In genomic region chrV:15880705-15881104, ce11 we compare ENCODE assay signal across 4 worm cellular contexts.
TF ChIP-seq lines count a peak whose summit lies in the region.

No protein-coding gene starts in this region.

TF ChIP-seq in whole organism, L1 larva, 84 proteins besides CTCF, POLR2A, EP300 and RAD21 (continued from another document and continues in another):
- TF ChIP-seq nhr-237 (tag; optimal IDR thresholded peaks at IDR 0.05; lab: Kevin White, UChicago): peak; percentile 71
- no peak for TF ChIP-seq ztf-4 (tag; optimal IDR thresholded peaks at IDR 0.05; lab: Kevin White, UChicago)
- peak; percentile 87 for TF ChIP-seq nhr-85 (tag; lab: Kevin White, UChicago)
- no peak for TF ChIP-seq xbp-1 (tag; optimal IDR thresholded peaks at IDR 0.05; lab: Kevin White, UChicago)
- TF ChIP-seq aha-1 (tag; optimal IDR thresholded peaks at IDR 0.05; lab: Kevin White, UChicago): no peak
- no peak for TF ChIP-seq pqm-1 (tag; optimal IDR thresholded peaks at IDR 0.05; lab: Kevin White, UChicago)
- no peak for TF ChIP-seq grh-1 (GFP tag; IDR thresholded peaks at IDR 0.05; lab: Robert Waterston, UW)
- TF ChIP-seq hlh-17 (GFP tag; optimal IDR thresholded peaks at IDR 0.05; lab: Kevin White, UChicago; ENCODE audit: borderline replicate concordance): no peak
- TF ChIP-seq nhr-76 (tag; optimal IDR thresholded peaks at IDR 0.05; lab: Kevin White, UChicago): no peak
- peak in 1 of 2 experiments; percentile 20 for TF ChIP-seq egl-27 (tag; optimal IDR thresholded peaks at IDR 0.05; lab: Kevin White, UChicago)
- TF ChIP-seq efl-1 (optimal IDR thresholded peaks at IDR 0.05; lab: Kevin White, UChicago): peak; percentile 10 to 40
- no peak for TF ChIP-seq efl-1 (GFP tag; optimal IDR thresholded peaks at IDR 0.05 in 1 of 2; lab: Kevin White, UChicago)
- peak in 1 of 2 experiments; percentile 20 for TF ChIP-seq mdl-1 (tag; optimal IDR thresholded peaks at IDR 0.05; lab: Kevin White, UChicago)
- peak; percentile 43 for TF ChIP-seq nhr-19 (GFP tag; conservative IDR thresholded peaks at IDR 0.05; lab: Robert Waterston, UW)
- TF ChIP-seq mep-1 (tag; optimal IDR thresholded peaks at IDR 0.05; lab: Kevin White, UChicago): peak; percentile 46
- peak; percentile 100 for TF ChIP-seq skn-1 (tag; optimal IDR thresholded peaks at IDR 0.05; lab: Kevin White, UChicago)
- TF ChIP-seq vab-15 (tag; optimal IDR thresholded peaks at IDR 0.05; lab: Kevin White, UChicago): no peak
- no peak for TF ChIP-seq ztf-11 (tag; optimal IDR thresholded peaks at IDR 0.05; lab: Kevin White, UChicago)
- TF ChIP-seq dpl-1 (GFP tag; optimal IDR thresholded peaks at IDR 0.05; lab: Kevin White, UChicago): peak; percentile 3 to 20 (median 9)
- TF ChIP-seq tlp-1 (tag; optimal IDR thresholded peaks at IDR 0.05; lab: Kevin White, UChicago): no peak
- TF ChIP-seq alr-1 (tag; optimal IDR thresholded peaks at IDR 0.05; lab: Kevin White, UChicago; ENCODE audit: borderline replicate concordance): no peak
- TF ChIP-seq blmp-1 (tag; optimal IDR thresholded peaks at IDR 0.05; lab: Kevin White, UChicago): peak; percentile 31
- no peak for TF ChIP-seq ces-1 (GFP tag; optimal IDR thresholded peaks at IDR 0.05; lab: Kevin White, UChicago)
- no peak for TF ChIP-seq ama-1 (optimal IDR thresholded peaks at IDR 0.05; lab: Kevin White, UChicago)
- TF ChIP-seq sup-37 (GFP tag; optimal IDR thresholded peaks at IDR 0.05; lab: Kevin White, UChicago): no peak
- no peak for TF ChIP-seq fkh-8 (tag; optimal IDR thresholded peaks at IDR 0.05; lab: Kevin White, UChicago)
- no peak for TF ChIP-seq snpc-4 (tag; optimal IDR thresholded peaks at IDR 0.05; lab: Kevin White, UChicago)
- no peak for TF ChIP-seq lin-15B (tag; optimal IDR thresholded peaks at IDR 0.05; lab: Kevin White, UChicago)
- no peak for TF ChIP-seq unc-62 (GFP tag; optimal IDR thresholded peaks at IDR 0.05; lab: Kevin White, UChicago)
- no peak for TF ChIP-seq sptf-1 (tag; optimal IDR thresholded peaks at IDR 0.05; lab: Kevin White, UChicago)
- TF ChIP-seq nhr-84 (tag; optimal IDR thresholded peaks at IDR 0.05; lab: Kevin White, UChicago): no peak
- TF ChIP-seq nhr-11 (tag; optimal IDR thresholded peaks at IDR 0.05; lab: Kevin White, UChicago): peak; percentile 53
- no peak for TF ChIP-seq egl-13 (tag; optimal IDR thresholded peaks at IDR 0.05; lab: Kevin White, UChicago)
- TF ChIP-seq swsn-7 (tag; optimal IDR thresholded peaks at IDR 0.05; lab: Kevin White, UChicago): peak; percentile 17

TF ChIP-seq in whole organism, L2 larva, 48 proteins besides CTCF, POLR2A, EP300 and RAD21 (continued from another document):
- peak; percentile 5 for TF ChIP-seq blmp-1 (tag; optimal IDR thresholded peaks at IDR 0.05; lab: Kevin White, UChicago; ENCODE audit: insufficient read depth)
- TF ChIP-seq F13H6.1 (tag; optimal IDR thresholded peaks at IDR 0.05; lab: Kevin White, UChicago): peak; percentile 57
- peak; percentile 94 for TF ChIP-seq nhr-129 (tag; optimal IDR thresholded peaks at IDR 0.05; lab: Kevin White, UChicago)
- TF ChIP-seq dmd-4 (tag; optimal IDR thresholded peaks at IDR 0.05; lab: Kevin White, UChicago): no peak
- TF ChIP-seq fos-1 (tag; optimal IDR thresholded peaks at IDR 0.05; lab: Kevin White, UChicago): peak; percentile 85
- peak; percentile 54 for TF ChIP-seq sma-3 (GFP tag; optimal IDR thresholded peaks at IDR 0.05; lab: Kevin White, UChicago)
- TF ChIP-seq lsy-2 (tag; optimal IDR thresholded peaks at IDR 0.05; lab: Kevin White, UChicago): peak in 1 of 2 experiments; percentile 9
- TF ChIP-seq sma-9 (GFP tag; optimal IDR thresholded peaks at IDR 0.05; lab: Kevin White, UChicago): peak; percentile 10
- TF ChIP-seq sma-9 (tag; optimal IDR thresholded peaks at IDR 0.05; lab: Kevin White, UChicago): no peak

TF ChIP-seq in whole organism, L3 larva, 47 proteins besides CTCF, POLR2A, EP300 and RAD21 (continued from another document):
- TF ChIP-seq hmg-11 (tag; optimal IDR thresholded peaks at IDR 0.05; lab: Kevin White, UChicago) (peak; percentile 34), ama-1 (optimal IDR thresholded peaks at IDR 0.05; lab: Kevin White, UChicago) (no peak), pha-4 (tag; optimal IDR thresholded peaks at IDR 0.05; lab: Kevin White, UChicago) (peak; percentile 84), elt-2 (tag; optimal IDR thresholded peaks at IDR 0.05; lab: Kevin White, UChicago) (peak; percentile 76), skn-1 (tag; optimal IDR thresholded peaks at IDR 0.05; lab: Kevin White, UChicago) (peak; percentile 97), egl-27 (tag; optimal IDR thresholded peaks at IDR 0.05; lab: Kevin White, UChicago) (peak; percentile 63), ceh-28 (tag; optimal IDR thresholded peaks at IDR 0.05; lab: Kevin White, UChicago) (peak; percentile 68), fos-1 (tag; optimal IDR thresholded peaks at IDR 0.05; lab: Kevin White, UChicago) (no peak), sea-2 (GFP tag; optimal IDR thresholded peaks at IDR 0.05; lab: Kevin White, UChicago) (no peak), nfya-1 (tag; optimal IDR thresholded peaks at IDR 0.05; lab: Kevin White, UChicago; ENCODE audit: insufficient read depth) (peak; percentile 18), nhr-25 (tag; optimal IDR thresholded peaks at IDR 0.05; lab: Kevin White, UChicago) (peak; percentile 36)

TF ChIP-seq in whole organism, L4 larva, 104 proteins besides CTCF, POLR2A, EP300 and RAD21 (continued from another document):
- TF ChIP-seq pqm-1 (tag; optimal IDR thresholded peaks at IDR 0.05; lab: Kevin White, UChicago) (peak; percentile 17), arid-1 (GFP tag; conservative IDR thresholded peaks at IDR 0.05; lab: Robert Waterston, UW) (no peak), ceh-44 (GFP tag; IDR thresholded peaks at IDR 0.05; lab: Robert Waterston, UW) (no peak), lin-29 (GFP tag; IDR thresholded peaks at IDR 0.05; lab: Robert Waterston, UW) (no peak), dve-1 (tag; optimal IDR thresholded peaks at IDR 0.05; lab: Kevin White, UChicago; ENCODE audit: insufficient read depth) (peak; percentile 69), hmg-1.1 (GFP tag; IDR thresholded peaks at IDR 0.05; lab: Robert Waterston, UW) (0 out of 2 replicates have a peak, but pooled peaks have one; percentile 22), egl-27 (tag; optimal IDR thresholded peaks at IDR 0.05; lab: Kevin White, UChicago) (no peak), ces-1 (GFP tag; optimal IDR thresholded peaks at IDR 0.05; lab: Kevin White, UChicago) (no peak), zag-1 (tag; optimal IDR thresholded peaks at IDR 0.05; lab: Kevin White, UChicago) (no peak), lsy-2 (tag; optimal IDR thresholded peaks at IDR 0.05; lab: Kevin White, UChicago) (peak; percentile 51 to 60), attf-4 (tag; optimal IDR thresholded peaks at IDR 0.05; lab: Kevin White, UChicago) (no peak), daf-16 (GFP tag; optimal IDR thresholded peaks at IDR 0.05; lab: Kevin White, UChicago) (no peak), daf-16 (tag; optimal IDR thresholded peaks at IDR 0.05; lab: Kevin White, UChicago) (peak; percentile 61), spr-3 (GFP tag; optimal IDR thresholded peaks at IDR 0.05; lab: Kevin White, UChicago) (no peak), snpc-4 (tag; optimal IDR thresholded peaks at IDR 0.05; lab: Kevin White, UChicago) (no peak), fkh-10 (GFP tag; optimal IDR thresholded peaks at IDR 0.05; lab: Kevin White, UChicago) (no peak), hlh-11 (tag; optimal IDR thresholded peaks at IDR 0.05; lab: Kevin White, UChicago) (peak; percentile 78), R02D3.7 (tag; optimal IDR thresholded peaks at IDR 0.05; lab: Kevin White, UChicago) (no peak), nhr-111 (GFP tag; optimal IDR thresholded peaks at IDR 0.05; lab: Kevin White, UChicago) (no peak), lin-38 (GFP tag; IDR thresholded peaks at IDR 0.05; lab: Robert Waterston, UW) (no peak), mep-1 (tag; optimal IDR thresholded peaks at IDR 0.05; lab: Kevin White, UChicago) (peak; percentile 50), F26F4.8 (GFP tag; conservative IDR thresholded peaks at IDR 0.05; lab: Robert Waterston, UW) (no peak), nhr-77 (tag; optimal IDR thresholded peaks at IDR 0.05; lab: Kevin White, UChicago) (peak; percentile 75), Y48G9A.11 (GFP tag; IDR thresholded peaks at IDR 0.05; lab: Robert Waterston, UW) (no peak), ceh-82 (tag; optimal IDR thresholded peaks at IDR 0.05; lab: Kevin White, UChicago) (no peak), nhr-102 (tag; optimal IDR thresholded peaks at IDR 0.05; lab: Kevin White, UChicago) (no peak), mdt-29 (GFP tag; IDR thresholded peaks at IDR 0.05; lab: Robert Waterston, UW) (no peak), ceh-20 (GFP tag; IDR thresholded peaks at IDR 0.05; lab: Robert Waterston, UW) (no peak), mxl-3 (GFP tag; optimal IDR thresholded peaks at IDR 0.05; lab: Kevin White, UChicago) (no peak), lim-7 (GFP tag; IDR thresholded peaks at IDR 0.05; lab: Robert Waterston, UW) (no peak), lin-15B (tag; optimal IDR thresholded peaks at IDR 0.05; lab: Kevin White, UChicago) (no peak), ztf-11 (tag; optimal IDR thresholded peaks at IDR 0.05; lab: Kevin White, UChicago) (no peak), ceh-62 (tag; optimal IDR thresholded peaks at IDR 0.05; lab: Kevin White, UChicago) (no peak), aly-2 (tag; optimal IDR thresholded peaks at IDR 0.05; lab: Kevin White, UChicago) (no peak), lin-13 (GFP tag; optimal IDR thresholded peaks at IDR 0.05; lab: Kevin White, UChicago) (no peak), cey-2 (tag; optimal IDR thresholded peaks at IDR 0.05; lab: Kevin White, UChicago; ENCODE audit: borderline replicate concordance, insufficient read depth) (peak; percentile 82), mdl-1 (tag; optimal IDR thresholded peaks at IDR 0.05; lab: Kevin White, UChicago) (peak in 1 of 2 experiments; percentile 47), nhr-41 (GFP tag; IDR thresholded peaks at IDR 0.05; lab: Robert Waterston, UW) (no peak), ceh-28 (tag; optimal IDR thresholded peaks at IDR 0.05; lab: Kevin White, UChicago) (no peak), ceh-32 (tag; optimal IDR thresholded peaks at IDR 0.05; lab: Kevin White, UChicago; ENCODE audit: poor library complexity) (no peak), nhr-42 (GFP tag; IDR thresholded peaks at IDR 0.05; lab: Robert Waterston, UW) (no peak), ctbp-1 (GFP tag; IDR thresholded peaks at IDR 0.05; lab: Robert Waterston, UW) (no peak), nhr-237 (tag; optimal IDR thresholded peaks at IDR 0.05; lab: Kevin White, UChicago) (no peak), D1046.2 (GFP tag; IDR thresholded peaks at IDR 0.05; lab: Robert Waterston, UW) (no peak), daf-19 (GFP tag; conservative IDR thresholded peaks at IDR 0.05; lab: Robert Waterston, UW) (no peak), ZK546.5 (tag; optimal IDR thresholded peaks at IDR 0.05; lab: Kevin White, UChicago) (no peak), snpc-1.2 (GFP tag; IDR thresholded peaks at IDR 0.05; lab: Robert Waterston, UW) (no peak), nhr-25 (tag; optimal IDR thresholded peaks at IDR 0.05; lab: Kevin White, UChicago; ENCODE audit: borderline replicate concordance, insufficient read depth) (no peak), F44E2.7 (GFP tag; IDR thresholded peaks at IDR 0.05; lab: Robert Waterston, UW) (no peak), F49E8.2 (tag; optimal IDR thresholded peaks at IDR 0.05; lab: Kevin White, UChicago; ENCODE audit: borderline replicate concordance) (no peak), mes-2 (tag; optimal IDR thresholded peaks at IDR 0.05; lab: Kevin White, UChicago; ENCODE audit: poor library complexity, severe bottlenecking) (peak; percentile 38), lin-1 (GFP tag; IDR thresholded peaks at IDR 0.05; lab: Robert Waterston, UW) (0 out of 2 replicates have a peak, but pooled peaks have one; percentile 12), hlh-30 (tag; optimal IDR thresholded peaks at IDR 0.05; lab: Kevin White, UChicago; ENCODE audit: insufficient read depth) (peak; percentile 59), zfp-3 (GFP tag; conservative IDR thresholded peaks at IDR 0.05; lab: Robert Waterston, UW) (no peak), jun-1 (tag; optimal IDR thresholded peaks at IDR 0.05; lab: Kevin White, UChicago) (peak; percentile 7), sdz-12 (GFP tag; optimal IDR thresholded peaks at IDR 0.05; lab: Kevin White, UChicago) (no peak), dpl-1 (GFP tag; optimal IDR thresholded peaks at IDR 0.05; lab: Kevin White, UChicago) (no peak), rbr-2 (tag; optimal IDR thresholded peaks at IDR 0.05; lab: Kevin White, UChicago) (peak; percentile 0), Y105C5A.15 (GFP tag; IDR thresholded peaks at IDR 0.05; lab: Robert Waterston, UW) (no peak), nhr-6 (tag; optimal IDR thresholded peaks at IDR 0.05; lab: Kevin White, UChicago) (peak; percentile 28), T20F7.1 (GFP tag; optimal IDR thresholded peaks at IDR 0.05; lab: Kevin White, UChicago) (peak; percentile 20), dmd-6 (GFP tag; IDR thresholded peaks at IDR 0.05; lab: Robert Waterston, UW) (peak; percentile 87), Y75B8A.6 (GFP tag; IDR thresholded peaks at IDR 0.05; lab: Robert Waterston, UW) (0 out of 2 replicates have a peak, but pooled peaks have one; percentile 29), zfp-2 (tag; optimal IDR thresholded peaks at IDR 0.05; lab: Kevin White, UChicago) (no peak), nhr-28 (tag; optimal IDR thresholded peaks at IDR 0.05; lab: Kevin White, UChicago) (peak; percentile 95)
